Worm (Caenorhabditis elegans): ENCODE measurements around the gene grl-4.

grl-4 gene

ce11 chrIV:7316613-7317153 lies 6.1 kb upstream of the grl-4 start, which contains the start of gene F42C5.9 (continued):
- TF ChIP-seq atf-7 (tag; optimal IDR thresholded peaks at IDR 0.05) (no peak), B0261.1 (tag; optimal IDR thresholded peaks at IDR 0.05) (no peak), nfya-2 (GFP tag; IDR thresholded peaks at IDR 0.05) (no peak), madf-8 (GFP tag; conservative IDR thresholded peaks at IDR 0.05) (peak; percentile 98), ztf-3 (GFP tag; optimal IDR thresholded peaks at IDR 0.05) (no peak), mxl-1 (tag; optimal IDR thresholded peaks at IDR 0.05) (no peak), rec-8 (tag; optimal IDR thresholded peaks at IDR 0.05) (peak in 1 of 2 experiments; percentile 41), egrh-3 (GFP tag; IDR thresholded peaks at IDR 0.05) (no peak), hrde-1 (tag; optimal IDR thresholded peaks at IDR 0.05; ENCODE audit: borderline replicate concordance) (peak; percentile 80), B0336.3 (GFP tag; IDR thresholded peaks at IDR 0.05) (peak; percentile 58), dox-1 (GFP tag; IDR thresholded peaks at IDR 0.05) (peak; percentile 79), nhr-90 (tag; optimal IDR thresholded peaks at IDR 0.05) (no peak), athp-1 (tag; optimal IDR thresholded peaks at IDR 0.05) (no peak), him-1 (tag; optimal IDR thresholded peaks at IDR 0.05) (peak; percentile 57), repo-1 (tag; optimal IDR thresholded peaks at IDR 0.05) (peak; percentile 8), ztf-26 (tag; optimal IDR thresholded peaks at IDR 0.05) (no peak), snpc-1.1 (tag; optimal IDR thresholded peaks at IDR 0.05; ENCODE audit: insufficient read depth) (peak; percentile 98), madf-3 (GFP tag; IDR thresholded peaks at IDR 0.05) (no peak), hsf-1 (GFP tag; IDR thresholded peaks at IDR 0.05) (no peak; the same call in 1 of the 2 replicates), F52B5.7 (tag; optimal IDR thresholded peaks at IDR 0.05) (no peak), F23B12.7 (tag; optimal IDR thresholded peaks at IDR 0.05; ENCODE audit: insufficient read depth) (peak; percentile 81), F55B11.4 (tag; optimal IDR thresholded peaks at IDR 0.05; ENCODE audit: borderline replicate concordance, insufficient read depth) (no peak), nhr-179 (tag; optimal IDR thresholded peaks at IDR 0.05) (no peak), egl-18 (GFP tag; IDR thresholded peaks at IDR 0.05) (no peak), cebp-2 (GFP tag; IDR thresholded peaks at IDR 0.05) (no peak), snpc-3.4 (tag; optimal IDR thresholded peaks at IDR 0.05) (peak; percentile 95), ztf-6 (GFP tag; IDR thresholded peaks at IDR 0.05) (no peak), F57A8.1 (GFP tag; optimal IDR thresholded peaks at IDR 0.05) (no peak), hlh-26 (GFP tag; conservative IDR thresholded peaks at IDR 0.05) (no peak), lag-1 (GFP tag; IDR thresholded peaks at IDR 0.05) (no peak)

ce11 chrIV:7313962-7314361 lies 3.4 kb upstream of the grl-4 start:
- TF ChIP-seq lsy-27 (tag; optimal IDR thresholded peaks at IDR 0.05; ENCODE audit: borderline replicate concordance, insufficient read depth) (no peak), madf-10 (tag; optimal IDR thresholded peaks at IDR 0.05) (peak; percentile 8), nhr-80 (tag; optimal IDR thresholded peaks at IDR 0.05) (peak; percentile 35), snpc-1.3 (tag; optimal IDR thresholded peaks at IDR 0.05; ENCODE audit: insufficient read depth) (peak; percentile 70), repo-1 (tag; optimal IDR thresholded peaks at IDR 0.05) (peak; percentile 29), F33H1.4 (GFP tag; IDR thresholded peaks at IDR 0.05) (peak; percentile 89), pbrm-1 (GFP tag; IDR thresholded peaks at IDR 0.05) (peak; percentile 32; the same call in 1 of the 2 replicates), ztf-26 (tag; optimal IDR thresholded peaks at IDR 0.05) (peak; percentile 40), snpc-1.1 (tag; optimal IDR thresholded peaks at IDR 0.05; ENCODE audit: insufficient read depth) (peak; percentile 52), die-1 (tag; optimal IDR thresholded peaks at IDR 0.05) (no peak), mcd-1 (GFP tag; IDR thresholded peaks at IDR 0.05) (peak; percentile 42; the same call in 1 of the 2 replicates), ZK185.1 (tag; optimal IDR thresholded peaks at IDR 0.05; ENCODE audit: poor library complexity, severe bottlenecking) (peak; percentile 1), cebp-1 (GFP tag; IDR thresholded peaks at IDR 0.05) (no peak), cebp-1 (tag; optimal IDR thresholded peaks at IDR 0.05) (peak; percentile 52), zim-3 (tag; optimal IDR thresholded peaks at IDR 0.05) (no peak), tbp1 (GFP tag; optimal IDR thresholded peaks at IDR 0.05) (peak; percentile 49), F23B12.7 (tag; optimal IDR thresholded peaks at IDR 0.05; ENCODE audit: insufficient read depth) (peak; percentile 51), him-1 (tag; optimal IDR thresholded peaks at IDR 0.05) (peak; percentile 9), ztf-3 (GFP tag; optimal IDR thresholded peaks at IDR 0.05) (no peak), T26A5.8 (tag; optimal IDR thresholded peaks at IDR 0.05) (no peak), ceh-91 (GFP tag; IDR thresholded peaks at IDR 0.05) (0 out of 2 replicates have a peak, but pooled peaks have one; percentile 18), madf-6 (GFP tag; IDR thresholded peaks at IDR 0.05) (peak; percentile 62)
